Worm (Caenorhabditis elegans) whole organism, early embryonic: ENCODE data around the gene T07F10.5.

ENCODE experiments used
- B0310.2 ChIP-seq: sonication (generic microtip); optimal IDR thresholded peaks from 2 replicates; lab custom pipeline; 2016; ENCODE audit warnings: mild to moderate bottlenecking, missing genetic modification characterization, missing compliant biosample characterization
- F13C5.2 ChIP-seq: sonication (generic microtip); optimal IDR thresholded peaks from 2 replicates; lab custom pipeline; 2017; ENCODE audit warnings: mild to moderate bottlenecking, missing genetic modification characterization, inconsistent platforms, missing compliant biosample characterization
- aly-1 ChIP-seq: sonication (generic microtip); optimal IDR thresholded peaks from 2 replicates; lab custom pipeline; 2016; ENCODE audit warnings: missing genetic modification characterization, missing compliant biosample characterization
- ama-1 ChIP-seq: fragments of 150-350 bp; optimal IDR thresholded peaks from 2 replicates; lab custom pipeline; 2014
- ceh-13 ChIP-seq: fragments of 200-800 bp; sonication (Bioruptor generic); optimal IDR thresholded peaks from 2 replicates; lab custom pipeline; 2018; ENCODE audit warnings: mild to moderate bottlenecking, missing genetic modification characterization, missing compliant biosample characterization
- ceh-36 ChIP-seq: sonication (generic microtip); optimal IDR thresholded peaks from 2 replicates; lab custom pipeline; 2016; ENCODE audit warnings: missing genetic modification characterization, inconsistent platforms, missing compliant biosample characterization
- ets-7 ChIP-seq: sonication (generic microtip); optimal IDR thresholded peaks from 2 replicates; lab custom pipeline; 2016; ENCODE audit warnings: missing genotype, missing genetic modification characterization, missing compliant biosample characterization
- flt-1 ChIP-seq: fragments of 200-800 bp; sonication (Bioruptor generic); IDR thresholded peaks from 2 replicates; pipeline ENCODE4 v1.3.6; 2022; ENCODE audit warnings: missing genetic modification characterization, missing compliant biosample characterization
- hmbx-1 ChIP-seq: sonication (generic microtip); optimal IDR thresholded peaks from 2 replicates; lab custom pipeline; 2016; ENCODE audit warnings: mild to moderate bottlenecking, missing genetic modification characterization, missing compliant biosample characterization
- hmg-4 ChIP-seq: fragments of 200-800 bp; sonication (Bioruptor generic); optimal IDR thresholded peaks from 2 replicates; lab custom pipeline; 2018; ENCODE audit warnings: mild to moderate bottlenecking, missing genetic modification characterization, missing compliant biosample characterization
- hnd-1 ChIP-seq: sonication (generic microtip); optimal IDR thresholded peaks from 2 replicates; lab custom pipeline; 2016; ENCODE audit warnings: missing genetic modification characterization, missing compliant biosample characterization
- pes-1 ChIP-seq: fragments of 200-800 bp; sonication (Bioruptor generic); IDR thresholded peaks from 2 replicates; pipeline ENCODE4 v1.3.6; 2022; ENCODE audit warnings: missing genetic modification reagents, missing genetic modification characterization, missing compliant biosample characterization
- scrt-1 ChIP-seq: fragments of 200-800 bp; sonication (Bioruptor generic); IDR thresholded peaks from 2 replicates; pipeline ENCODE4 v1.3.6; 2022; ENCODE audit warnings: missing genetic modification characterization, missing compliant biosample characterization
- sea-1 ChIP-seq: fragments of 200-800 bp; sonication (Bioruptor generic); conservative IDR thresholded peaks from 2 replicates; pipeline ENCODE4 v1.3.6; 2022; ENCODE audit warnings: missing genetic modification characterization, missing compliant biosample characterization
- tbx-11 ChIP-seq: fragments of 200-800 bp; sonication (Bioruptor generic); IDR thresholded peaks from 2 replicates; pipeline ENCODE4 v1.3.6; 2022; ENCODE audit warnings: missing genetic modification characterization, missing compliant biosample characterization
- tbx-37 ChIP-seq: fragments of 200-800 bp; sonication (Bioruptor generic); conservative IDR thresholded peaks from 2 replicates; pipeline ENCODE4 v1.3.6; 2022; ENCODE audit warnings: missing genetic modification reagents, missing genetic modification characterization, missing compliant biosample characterization
- tra-4 ChIP-seq: sonication (generic microtip); optimal IDR thresholded peaks from 2 replicates; lab custom pipeline; 2017; ENCODE audit warnings: missing genetic modification characterization, missing compliant biosample characterization

The T07F10.5 gene

DNA sequence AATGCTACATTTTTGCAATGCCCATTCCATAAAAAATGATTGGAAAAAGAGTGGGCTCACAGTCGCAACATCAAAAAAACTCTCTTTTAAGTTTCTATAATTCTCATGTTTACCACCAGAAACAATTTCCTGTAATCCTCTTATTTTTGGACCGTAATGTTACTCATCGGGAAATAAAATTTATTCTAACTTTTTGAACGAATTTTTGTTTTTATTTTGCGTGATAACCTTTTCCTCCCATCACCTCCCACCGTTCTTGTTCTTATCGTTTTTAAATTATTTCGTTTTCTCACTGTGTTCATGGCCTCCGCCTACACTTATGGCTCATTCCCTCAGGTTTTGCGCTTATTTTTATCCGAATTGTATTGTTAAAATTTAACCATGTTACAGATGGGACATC, 6.6 kb upstream of the T07F10.5 start, which contains the start of gene anp-1:
anp-1 (plus strand) TSS at position 301 of the 400 bp plus-strand sequence.
- no peak for TF ChIP-seq tbx-37 (GFP tag; lab: Robert Waterston, UW)
- no peak for TF ChIP-seq hnd-1 (tag; lab: Kevin White, UChicago)

ce11 chrV:12867997-12868396, 2.3 kb downstream of the T07F10.5 start, which contains the start of gene nspg-1:
nspg-1 (minus strand) TSS chrV:12868097.
- TF ChIP-seq ets-7 (tag; lab: Kevin White, UChicago): no peak
- TF ChIP-seq tbx-11 (GFP tag; lab: Robert Waterston, UW): no peak

DNA sequence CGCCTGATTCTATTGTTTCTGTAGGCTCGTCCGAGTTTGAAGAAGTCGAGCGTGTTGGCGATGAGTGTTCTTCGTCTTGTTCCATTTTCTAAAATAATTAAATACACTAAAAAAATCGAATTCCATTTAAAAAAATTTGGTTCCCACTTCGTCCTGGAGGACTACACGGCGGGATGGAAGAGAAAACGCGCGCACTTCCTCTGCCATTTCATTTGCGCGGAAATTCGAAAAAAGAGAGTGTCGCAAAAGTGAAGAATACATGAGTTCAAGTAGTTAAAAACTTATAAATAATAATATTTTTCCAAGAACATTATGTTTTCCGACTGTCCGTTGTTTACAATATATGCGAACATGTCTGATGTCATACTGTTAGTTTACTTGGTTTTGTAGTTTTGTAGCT, 4.2 kb downstream of the T07F10.5 start, which contains the start of gene T07F10.3:
T07F10.3 (minus strand) TSS at position 98 of the 400 bp plus-strand sequence.
- peak; percentile 57 for TF ChIP-seq hmg-4 (GFP tag; lab: Kevin White, UChicago)
- peak; percentile 53 for TF ChIP-seq hnd-1 (tag; lab: Kevin White, UChicago)
- no peak for TF ChIP-seq tbx-11 (GFP tag; lab: Robert Waterston, UW)
- TF ChIP-seq aly-1 (tag; lab: Kevin White, UChicago): no peak
- no peak for TF ChIP-seq ets-7 (tag; lab: Kevin White, UChicago)
- TF ChIP-seq F13C5.2 (tag; lab: Kevin White, UChicago): peak; percentile 26
- no peak for TF ChIP-seq B0310.2 (tag; lab: Kevin White, UChicago)
- TF ChIP-seq hmbx-1: no peak
- TF ChIP-seq pes-1: no peak
- no peak for TF ChIP-seq ceh-36 (tag; lab: Kevin White, UChicago)
- TF ChIP-seq ama-1 (lab: Kevin White, UChicago): no peak
- no peak for TF ChIP-seq scrt-1 (GFP tag; lab: Robert Waterston, UW)
- TF ChIP-seq flt-1 (GFP tag; lab: Robert Waterston, UW): peak; percentile 57
- TF ChIP-seq sea-1 (GFP tag; lab: Robert Waterston, UW): peak; percentile 74; the same call in 1 of the 2 replicates
- TF ChIP-seq ceh-13 (GFP tag; lab: Kevin White, UChicago): no peak
- TF ChIP-seq tbx-37 (GFP tag; lab: Robert Waterston, UW): peak; percentile 96
- TF ChIP-seq tra-4 (tag; lab: Kevin White, UChicago): no peak

ce11 chrV:12870740-12871139, 5.0 kb downstream of the T07F10.5 start:
- no peak for TF ChIP-seq hmg-4 (GFP tag; lab: Kevin White, UChicago)
- no peak for TF ChIP-seq aly-1 (tag; lab: Kevin White, UChicago)
- no peak for TF ChIP-seq hnd-1 (tag; lab: Kevin White, UChicago)
- no peak for TF ChIP-seq scrt-1 (GFP tag; lab: Robert Waterston, UW)
- no peak for TF ChIP-seq ceh-13 (GFP tag; lab: Kevin White, UChicago)
- no peak for TF ChIP-seq ets-7 (tag; lab: Kevin White, UChicago)
- TF ChIP-seq ama-1 (lab: Kevin White, UChicago): no peak
- TF ChIP-seq pes-1: no peak

DNA sequence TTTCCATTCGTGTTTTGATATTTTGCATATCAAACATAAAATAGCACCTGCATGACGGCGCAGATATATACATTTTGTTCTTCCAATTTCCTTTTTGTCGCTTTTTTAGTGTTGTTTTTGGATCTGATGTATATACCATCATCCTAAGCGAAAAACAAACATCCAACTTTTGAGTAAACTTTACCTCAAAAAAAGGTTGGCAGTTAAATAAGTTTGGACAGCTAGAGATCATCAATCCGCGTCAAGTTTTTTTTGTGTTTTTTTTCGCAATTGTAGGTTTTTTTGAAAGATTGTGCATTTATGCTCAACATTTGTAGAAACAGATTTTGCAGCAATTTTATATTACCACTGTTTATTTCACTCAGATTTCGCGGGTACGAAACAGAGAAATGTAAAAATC, 6.0 kb downstream of the T07F10.5 start, which contains the start of gene bus-19:
bus-19 (plus strand) TSS at position 301 of the 400 bp plus-strand sequence.
- TF ChIP-seq hmbx-1: no peak
- no peak for TF ChIP-seq B0310.2 (tag; lab: Kevin White, UChicago)
- no peak for TF ChIP-seq tra-4 (tag; lab: Kevin White, UChicago)

- TF ChIP-seq tbx-11 (GFP tag; lab: Robert Waterston, UW): no peak
- TF ChIP-seq sea-1 (GFP tag; lab: Robert Waterston, UW): no peak
- no peak for TF ChIP-seq hmg-4 (GFP tag; lab: Kevin White, UChicago)
- no peak for TF ChIP-seq tra-4 (tag; lab: Kevin White, UChicago)
- no peak for TF ChIP-seq aly-1 (tag; lab: Kevin White, UChicago)
- TF ChIP-seq ama-1 (lab: Kevin White, UChicago): no peak
- no peak for TF ChIP-seq ceh-36 (tag; lab: Kevin White, UChicago)
- TF ChIP-seq scrt-1 (GFP tag; lab: Robert Waterston, UW): no peak
- no peak for TF ChIP-seq ets-7 (tag; lab: Kevin White, UChicago)
- no peak for TF ChIP-seq ceh-13 (GFP tag; lab: Kevin White, UChicago)
- no peak for TF ChIP-seq tbx-37 (GFP tag; lab: Robert Waterston, UW)
- TF ChIP-seq flt-1 (GFP tag; lab: Robert Waterston, UW): no peak
- TF ChIP-seq F13C5.2 (tag; lab: Kevin White, UChicago): no peak
- no peak for TF ChIP-seq hmbx-1
- TF ChIP-seq pes-1: no peak
- TF ChIP-seq hnd-1 (tag; lab: Kevin White, UChicago): no peak
These were observed 10.1 kb downstream of the T07F10.5 start for ce11 chrV:12875850-12876249.

DNA sequence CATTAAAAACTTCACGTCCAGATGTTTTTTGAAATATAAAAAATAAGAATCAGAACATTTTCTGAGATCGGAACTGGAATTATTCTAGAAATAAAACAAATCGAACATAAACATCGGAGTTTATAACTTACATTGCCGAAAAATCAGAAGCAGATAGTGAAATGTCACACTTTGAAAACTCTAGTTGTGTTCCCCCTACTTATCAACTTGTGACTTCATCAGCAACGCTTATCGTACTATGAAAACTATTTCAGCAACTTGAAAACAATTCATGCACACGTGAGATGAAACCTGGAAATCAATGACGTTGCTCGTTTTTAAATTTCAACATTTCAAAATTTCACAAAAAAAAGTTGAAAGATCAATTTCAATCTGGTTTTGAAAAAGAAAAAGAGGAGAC, 11.0 kb downstream of the T07F10.5 start:
- no peak for TF ChIP-seq ceh-36 (tag; lab: Kevin White, UChicago)
- no peak for TF ChIP-seq hmbx-1
- TF ChIP-seq pes-1: no peak
- no peak for TF ChIP-seq F13C5.2 (tag; lab: Kevin White, UChicago)
- TF ChIP-seq hmg-4 (GFP tag; lab: Kevin White, UChicago): no peak
- no peak for TF ChIP-seq flt-1 (GFP tag; lab: Robert Waterston, UW)
- no peak for TF ChIP-seq ets-7 (tag; lab: Kevin White, UChicago)
- no peak for TF ChIP-seq ceh-13 (GFP tag; lab: Kevin White, UChicago)
- no peak for TF ChIP-seq tbx-37 (GFP tag; lab: Robert Waterston, UW)
- no peak for TF ChIP-seq tra-4 (tag; lab: Kevin White, UChicago)
- no peak for TF ChIP-seq aly-1 (tag; lab: Kevin White, UChicago)
- TF ChIP-seq B0310.2 (tag; lab: Kevin White, UChicago): no peak

DNA sequence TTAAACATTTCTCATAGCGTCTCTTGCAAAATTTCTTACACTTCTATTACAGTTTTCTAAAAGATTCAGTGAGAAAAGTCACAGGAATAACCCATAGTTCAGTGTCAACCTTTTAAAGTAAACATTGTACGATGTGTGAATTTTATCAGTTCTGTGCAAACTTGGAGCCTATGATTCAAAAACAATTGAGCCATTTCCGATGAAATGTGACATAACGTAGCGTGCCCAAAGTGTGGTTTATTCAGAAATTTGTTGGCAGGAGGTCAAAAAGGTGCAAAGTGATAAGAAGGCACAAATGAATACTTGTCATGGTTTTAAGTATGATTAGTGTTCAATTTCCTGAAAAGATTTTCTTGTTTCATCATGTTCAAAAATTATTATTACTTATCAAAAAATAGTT, 11.9 kb downstream of the T07F10.5 start:
- TF ChIP-seq ceh-36 (tag; lab: Kevin White, UChicago): no peak
- TF ChIP-seq sea-1 (GFP tag; lab: Robert Waterston, UW): no peak
- TF ChIP-seq hnd-1 (tag; lab: Kevin White, UChicago): no peak
